Worm (Caenorhabditis elegans) whole organism, L4 larva: Measurements from ENCODE around the gene let-721.

Source experiments
- D1046.2 ChIP-seq: fragments of 200-800 bp; sonication (Bioruptor generic); IDR thresholded peaks from 2 replicates; pipeline ENCODE4 v1.3.6; 2022; ENCODE audit warnings: missing genetic modification characterization, missing compliant biosample characterization
- F10B5.3 ChIP-seq: sonication (generic microtip); optimal IDR thresholded peaks from 2 replicates; lab custom pipeline; 2016; ENCODE audit warnings: mild to moderate bottlenecking, missing genetic modification characterization, missing compliant biosample characterization
- F26F4.8 ChIP-seq: fragments of 200-800 bp; sonication (Bioruptor generic); conservative IDR thresholded peaks from 2 replicates; pipeline ENCODE4 v1.3.6; 2022; ENCODE audit warnings: missing genetic modification characterization, missing compliant biosample characterization
- F37D6.2 ChIP-seq: sonication (generic microtip); optimal IDR thresholded peaks from 2 replicates; lab custom pipeline; 2016; ENCODE audit warnings: mild to moderate bottlenecking, missing genetic modification characterization, missing compliant biosample characterization
- F44E2.7 ChIP-seq: fragments of 200-800 bp; sonication (Bioruptor generic); IDR thresholded peaks from 2 replicates; pipeline ENCODE4 v2.1.2; 2022; ENCODE audit warnings: missing genetic modification characterization, missing compliant biosample characterization
- F49E8.2 ChIP-seq: sonication (generic microtip); optimal IDR thresholded peaks from 2 replicates; lab custom pipeline; 2016; ENCODE audit warnings: missing compliant biosample characterization, mild to moderate bottlenecking, missing genetic modification characterization, borderline replicate concordance
- Y105C5A.15 ChIP-seq: fragments of 200-800 bp; sonication (Bioruptor generic); IDR thresholded peaks from 2 replicates; pipeline ENCODE4 v1.3.6; 2022; ENCODE audit warnings: missing genetic modification characterization, missing compliant biosample characterization
- Y75B8A.6 ChIP-seq: fragments of 200-800 bp; sonication (Bioruptor generic); IDR thresholded peaks from 2 replicates; pipeline ENCODE4 v1.3.6; 2022; ENCODE audit warnings: missing genetic modification reagents, missing genetic modification characterization, missing compliant biosample characterization
- ZK546.5 ChIP-seq, 2 experiments: sonication (generic microtip); optimal IDR thresholded peaks; 2 replicates each; lab custom pipeline; 2017; ENCODE audit warnings: missing biosample characterization in 2 of 2, missing genetic modification characterization in 2 of 2
- aly-2 ChIP-seq: sonication (generic microtip); optimal IDR thresholded peaks from 2 replicates; lab custom pipeline; 2018; ENCODE audit warnings: missing biosample characterization, missing genetic modification characterization
- ama-1 ChIP-seq: fragments of 150-350 bp; optimal IDR thresholded peaks from 2 replicates; lab custom pipeline; 2014; ENCODE audit warnings: inconsistent platforms, mixed read lengths
- ceh-20 ChIP-seq: fragments of 200-800 bp; sonication (Bioruptor generic); IDR thresholded peaks from 2 replicates; pipeline ENCODE4 v1.3.6; 2022; ENCODE audit warnings: missing genetic modification reagents, missing genetic modification characterization, missing compliant biosample characterization
- ceh-62 ChIP-seq: sonication (generic microtip); optimal IDR thresholded peaks from 2 replicates; lab custom pipeline; 2017; ENCODE audit warnings: missing biosample characterization, missing genetic modification characterization
- ceh-82 ChIP-seq: sonication (generic microtip); optimal IDR thresholded peaks from 2 replicates; lab custom pipeline; 2017; ENCODE audit warnings: missing biosample characterization, missing genetic modification characterization
- daf-8 ChIP-seq: fragments of 200-800 bp; sonication (Bioruptor generic); IDR thresholded peaks from 2 replicates; pipeline ENCODE4 v1.3.6; 2022; ENCODE audit warnings: missing genetic modification characterization, missing compliant biosample characterization
- dmd-8 ChIP-seq: fragments of 200-800 bp; sonication (Bioruptor generic); IDR thresholded peaks from 2 replicates; pipeline ENCODE4 v1.3.6; 2022; ENCODE audit warnings: missing genetic modification characterization, missing compliant biosample characterization
- dpl-1 ChIP-seq: fragments of 150-350 bp; optimal IDR thresholded peaks from 2 replicates; lab custom pipeline; 2014; ENCODE audit warnings: missing biosample characterization, missing genetic modification reagents, missing genetic modification characterization
- egl-27 ChIP-seq: sonication (generic microtip); optimal IDR thresholded peaks from 3 replicates; lab custom pipeline; 2017; ENCODE audit warnings: missing biosample characterization, missing genetic modification reagents, missing genetic modification characterization
- egl-43 ChIP-seq: fragments of 200-800 bp; sonication (Bioruptor generic); IDR thresholded peaks from 2 replicates; pipeline ENCODE4 v1.3.6; 2022; ENCODE audit warnings: missing genetic modification reagents, missing genetic modification characterization, missing compliant biosample characterization
- fkh-10 ChIP-seq: fragments of 150-350 bp; optimal IDR thresholded peaks from 2 replicates; lab custom pipeline; 2014; ENCODE audit warnings: missing biosample characterization, missing genetic modification reagents, missing genetic modification characterization
- gei-8 ChIP-seq: fragments of 200-800 bp; sonication (Bioruptor generic); optimal IDR thresholded peaks from 2 replicates; lab custom pipeline; 2018; ENCODE audit warnings: mild to moderate bottlenecking, missing genetic modification characterization, missing compliant biosample characterization
- hlh-11 ChIP-seq: fragments of 200-800 bp; sonication (Bioruptor generic); optimal IDR thresholded peaks from 2 replicates; lab custom pipeline; 2018; ENCODE audit warnings: mild to moderate bottlenecking, missing genetic modification characterization, missing compliant biosample characterization
- jun-1 ChIP-seq: fragments of 150-350 bp; optimal IDR thresholded peaks from 2 replicates; lab custom pipeline; 2014; ENCODE audit warnings: missing biosample characterization, missing genetic modification reagents, missing genetic modification characterization
- lim-7 ChIP-seq: fragments of 200-800 bp; sonication (Bioruptor generic); IDR thresholded peaks from 2 replicates; pipeline ENCODE4 v1.3.6; 2022; ENCODE audit warnings: missing genetic modification characterization, missing compliant biosample characterization
- lin-15B ChIP-seq: fragments of 150-350 bp; sonication (generic microtip); optimal IDR thresholded peaks from 3 replicates; lab custom pipeline; 2014; ENCODE audit warnings: missing biosample characterization, missing genetic modification characterization
- lin-29 ChIP-seq: fragments of 200-800 bp; sonication (Bioruptor generic); IDR thresholded peaks from 2 replicates; pipeline ENCODE4 v1.3.6; 2022; ENCODE audit warnings: missing genetic modification reagents, missing genetic modification characterization, missing compliant biosample characterization
- lsy-2 ChIP-seq, 2 experiments: fragments of 150-350 bp in 1 of 2; sonication (generic microtip) in 1 of 2; optimal IDR thresholded peaks; 2 replicates each; lab custom pipeline; 2014 to 2017; ENCODE audit warnings: missing biosample characterization in 2 of 2, missing genetic modification characterization in 2 of 2
- madf-5 ChIP-seq, 2 experiments: fragments of 200-800 bp; sonication (Bioruptor generic); IDR thresholded peaks; 2 replicates each; pipeline ENCODE4 v1.3.6; 2022; ENCODE audit warnings: missing compliant biosample characterization in 2 of 2, missing genetic modification characterization in 2 of 2
- mes-2 ChIP-seq: sonication (generic microtip); optimal IDR thresholded peaks from 2 replicates; lab custom pipeline; 2016; ENCODE audit warnings: missing genotype, mild to moderate bottlenecking, missing genetic modification characterization, missing compliant biosample characterization; ENCODE audit not compliant: poor library complexity, severe bottlenecking
- mxl-2 ChIP-seq: fragments of 200-800 bp; sonication (Bioruptor generic); conservative IDR thresholded peaks from 2 replicates; pipeline ENCODE4 v1.3.6; 2022; ENCODE audit warnings: missing genetic modification reagents, missing genetic modification characterization, missing compliant biosample characterization
- mxl-3 ChIP-seq: fragments of 200-800 bp; sonication (Bioruptor generic); optimal IDR thresholded peaks from 2 replicates; lab custom pipeline; 2018; ENCODE audit warnings: mild to moderate bottlenecking, missing genetic modification characterization, missing compliant biosample characterization
- nhr-102 ChIP-seq: sonication (generic microtip); optimal IDR thresholded peaks from 2 replicates; lab custom pipeline; 2016; ENCODE audit warnings: mild to moderate bottlenecking, missing genetic modification characterization, moderate library complexity, missing compliant biosample characterization
- nhr-111 ChIP-seq: fragments of 200-800 bp; sonication (Bioruptor generic); optimal IDR thresholded peaks from 2 replicates; lab custom pipeline; 2018; ENCODE audit warnings: mild to moderate bottlenecking, missing genetic modification characterization, missing compliant biosample characterization
- nhr-28 ChIP-seq: fragments of 150-350 bp; optimal IDR thresholded peaks from 2 replicates; lab custom pipeline; 2014; ENCODE audit warnings: missing biosample characterization, missing genetic modification characterization
- nhr-42 ChIP-seq: fragments of 200-800 bp; sonication (Bioruptor generic); IDR thresholded peaks from 2 replicates; pipeline ENCODE4 v1.3.6; 2022; ENCODE audit warnings: missing genetic modification characterization, missing compliant biosample characterization
- nhr-48 ChIP-seq: sonication (generic microtip); optimal IDR thresholded peaks from 2 replicates; lab custom pipeline; 2016; ENCODE audit warnings: mild to moderate bottlenecking, missing genetic modification characterization, missing compliant biosample characterization
- nhr-76 ChIP-seq: fragments of 150-350 bp; optimal IDR thresholded peaks from 2 replicates; lab custom pipeline; 2014; ENCODE audit warnings: missing biosample characterization, missing genetic modification characterization
- nhr-77 ChIP-seq: fragments of 150-350 bp; optimal IDR thresholded peaks from 2 replicates; lab custom pipeline; 2014; ENCODE audit warnings: missing biosample characterization, missing genetic modification characterization
- pha-4 ChIP-seq, 2 experiments: fragments of 150-350 bp in 1 of 2; fragments of 200-800 bp in 1 of 2; sonication (Bioruptor generic) in 1 of 2; IDR thresholded peaks in 1 of 2; optimal IDR thresholded peaks in 1 of 2; 2 replicates each; pipeline versions ENCODE4 v1.3.6 to Lab custom; 2014 to 2022; ENCODE audit warnings: missing genetic modification characterization in 2 of 2, missing genetic modification reagents in 2 of 2, missing biosample characterization in 1 of 2, missing compliant biosample characterization in 1 of 2
- php-3 ChIP-seq: fragments of 200-800 bp; sonication (Bioruptor generic); IDR thresholded peaks from 2 replicates; pipeline ENCODE4 v1.3.6; 2022; ENCODE audit warnings: missing genetic modification reagents, missing genetic modification characterization, missing compliant biosample characterization
- saeg-2 ChIP-seq: fragments of 200-800 bp; sonication (Bioruptor generic); IDR thresholded peaks from 2 replicates; pipeline ENCODE4 v1.3.6; 2022; ENCODE audit warnings: missing genetic modification reagents, missing genetic modification characterization, missing compliant biosample characterization
- snpc-1.2 ChIP-seq: fragments of 200-800 bp; sonication (Bioruptor generic); IDR thresholded peaks from 2 replicates; pipeline ENCODE4 v1.3.6; 2022; ENCODE audit warnings: missing genetic modification reagents, missing genetic modification characterization, missing compliant biosample characterization
- snpc-4 ChIP-seq: fragments of 150-350 bp; optimal IDR thresholded peaks from 2 replicates; lab custom pipeline; 2014; ENCODE audit warnings: missing biosample characterization, missing genetic modification characterization
- spr-3 ChIP-seq: fragments of 200-800 bp; sonication (Bioruptor generic); optimal IDR thresholded peaks from 2 replicates; lab custom pipeline; 2018; ENCODE audit warnings: mild to moderate bottlenecking, missing genetic modification characterization, missing compliant biosample characterization
- tra-1 ChIP-seq: fragments of 200-800 bp; sonication (Bioruptor generic); IDR thresholded peaks from 2 replicates; pipeline ENCODE4 v1.3.6; 2022; ENCODE audit warnings: missing genetic modification reagents, missing genetic modification characterization, missing compliant biosample characterization
- unc-130 ChIP-seq: sonication (generic microtip); optimal IDR thresholded peaks from 2 replicates; lab custom pipeline; 2016; ENCODE audit warnings: missing genetic modification reagents, missing genetic modification characterization, missing compliant biosample characterization
- unc-39 ChIP-seq: sonication (generic microtip); optimal IDR thresholded peaks from 2 replicates; lab custom pipeline; 2017; ENCODE audit warnings: missing biosample characterization, missing genetic modification characterization
- vab-7 ChIP-seq: fragments of 200-800 bp; sonication (Bioruptor generic); IDR thresholded peaks from 2 replicates; pipeline ENCODE4 v1.3.6; 2022; ENCODE audit warnings: missing genetic modification reagents, missing genetic modification characterization, missing compliant biosample characterization
- zag-1 ChIP-seq: fragments of 150-350 bp; optimal IDR thresholded peaks from 2 replicates; lab custom pipeline; 2014; ENCODE audit warnings: missing biosample characterization, missing genetic modification characterization
- zfp-3 ChIP-seq: fragments of 200-800 bp; sonication (Bioruptor generic); conservative IDR thresholded peaks from 2 replicates; pipeline ENCODE4 v1.3.6; 2022; ENCODE audit warnings: missing genetic modification reagents, missing genetic modification characterization, missing compliant biosample characterization
- zip-11 ChIP-seq: fragments of 200-800 bp; sonication (Bioruptor generic); IDR thresholded peaks from 2 replicates; pipeline ENCODE4 v1.3.6; 2022; ENCODE audit warnings: missing genetic modification characterization, missing compliant biosample characterization
- ztf-11 ChIP-seq: fragments of 150-350 bp; optimal IDR thresholded peaks from 2 replicates; lab custom pipeline; 2014; ENCODE audit warnings: missing biosample characterization, missing genetic modification characterization
- ztf-7 ChIP-seq: fragments of 150-350 bp; optimal IDR thresholded peaks from 2 replicates; lab custom pipeline; 2014; ENCODE audit warnings: missing biosample characterization, missing genetic modification characterization

The let-721 gene

DNA sequence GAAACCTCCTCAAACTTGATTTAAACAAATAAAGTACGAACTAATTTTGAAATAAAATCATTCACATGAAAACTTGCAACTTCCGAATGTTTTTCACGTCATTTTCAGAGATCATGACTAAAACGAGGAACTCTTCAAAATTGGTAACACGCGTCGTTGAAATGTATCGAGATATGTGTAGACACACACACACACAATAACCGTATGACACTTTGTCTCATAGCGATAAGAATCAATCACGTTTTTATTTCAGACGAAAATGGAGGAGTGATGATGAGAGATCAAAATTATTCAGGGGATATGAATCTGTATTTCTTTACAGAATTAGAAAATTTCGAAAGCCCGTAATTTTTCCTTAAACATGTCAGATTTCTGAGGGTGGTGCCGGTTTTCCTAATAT, 24.0 kb downstream of the let-721 start (continued):
- TF ChIP-seq madf-5 (GFP tag; IDR thresholded peaks at IDR 0.05; lab: Robert Waterston, UW) (no peak), zag-1 (no peak), spr-3 (GFP tag; lab: Kevin White, UChicago) (no peak), ztf-11 (no peak), tra-1 (no peak), nhr-77 (tag; lab: Kevin White, UChicago) (peak; percentile 4), mxl-3 (GFP tag; lab: Kevin White, UChicago) (peak; percentile 71), Y75B8A.6 (GFP tag; lab: Robert Waterston, UW) (no peak), fkh-10 (GFP tag; lab: Kevin White, UChicago) (no peak), lin-29 (GFP tag; lab: Robert Waterston, UW) (no peak), mxl-2 (GFP tag; lab: Robert Waterston, UW) (no peak), F49E8.2 (tag; lab: Kevin White, UChicago) (no peak), mes-2 (tag; lab: Kevin White, UChicago) (no peak), php-3 (GFP tag; lab: Robert Waterston, UW) (peak; percentile 19; the same call in 1 of the 2 replicates), lin-15B (no peak), jun-1 (tag; lab: Kevin White, UChicago) (no peak), F37D6.2 (tag; lab: Kevin White, UChicago) (no peak), ceh-62 (no peak), D1046.2 (no peak), unc-39 (no peak), nhr-42 (GFP tag; lab: Robert Waterston, UW) (no peak), ZK546.5 (tag; optimal IDR thresholded peaks at IDR 0.05; lab: Kevin White, UChicago) (no peak), F26F4.8 (no peak), ama-1 (no peak), dmd-8 (GFP tag; lab: Robert Waterston, UW) (no peak), pha-4 (GFP tag; IDR thresholded peaks at IDR 0.05; lab: Robert Waterston, UW) (no peak), pha-4 (tag; optimal IDR thresholded peaks at IDR 0.05; lab: Kevin White, UChicago) (no peak), gei-8 (GFP tag; lab: Kevin White, UChicago) (no peak), nhr-48 (no peak), Y105C5A.15 (no peak), snpc-1.2 (GFP tag; lab: Robert Waterston, UW) (no peak), ceh-20 (GFP tag; lab: Robert Waterston, UW) (0 out of 2 replicates have a peak, but pooled peaks have one; percentile 24), egl-43 (GFP tag; lab: Robert Waterston, UW) (no peak), nhr-102 (tag; lab: Kevin White, UChicago) (no peak), F10B5.3 (tag; lab: Kevin White, UChicago) (no peak), lsy-2 (tag; optimal IDR thresholded peaks at IDR 0.05; lab: Kevin White, UChicago) (no peak), zfp-3 (GFP tag; lab: Robert Waterston, UW) (no peak), egl-27 (tag; lab: Kevin White, UChicago) (no peak), zip-11 (GFP tag; lab: Robert Waterston, UW) (no peak), unc-130 (no peak), aly-2 (tag; lab: Kevin White, UChicago) (no peak), snpc-4 (tag; lab: Kevin White, UChicago) (no peak), dpl-1 (GFP tag; lab: Kevin White, UChicago) (no peak), F44E2.7 (GFP tag; lab: Robert Waterston, UW) (no peak), nhr-76 (tag; lab: Kevin White, UChicago) (no peak), vab-7 (no peak), nhr-111 (GFP tag; lab: Kevin White, UChicago) (no peak), hlh-11 (peak; percentile 40), saeg-2 (GFP tag; lab: Robert Waterston, UW) (no peak), ztf-7 (tag; lab: Kevin White, UChicago) (no peak), daf-8 (GFP tag; lab: Robert Waterston, UW) (no peak), nhr-28 (tag; lab: Kevin White, UChicago) (peak; percentile 73), lim-7 (GFP tag; lab: Robert Waterston, UW) (no peak), ceh-82 (tag; lab: Kevin White, UChicago) (no peak)
